Fruit fly (Drosophila melanogaster): ENCODE results near the gene brk.

DNA sequence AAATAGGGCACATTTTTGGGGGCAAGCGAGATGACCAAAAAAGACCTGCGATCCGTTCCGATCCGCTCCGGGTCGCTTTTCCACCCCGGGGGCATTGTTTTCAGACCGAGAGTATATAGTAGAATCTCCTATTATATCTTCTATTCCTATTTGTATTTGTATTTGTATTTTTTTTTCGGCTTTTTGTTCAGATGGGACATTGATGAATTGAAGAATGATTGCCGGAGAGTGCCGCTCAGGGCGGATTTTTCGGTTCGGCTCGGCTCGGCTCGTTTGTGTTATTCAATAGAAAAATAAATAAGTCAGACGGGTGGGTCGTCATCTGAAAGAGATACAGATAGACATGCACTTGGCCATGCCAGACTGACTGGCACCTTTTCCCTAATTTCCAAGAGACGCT is 14.1 kb downstream of the brk start:
- TF ChIP-seq Snoo (tag; optimal IDR thresholded peaks at IDR 0.05): no peak
- TF ChIP-seq fd96Ca (GFP tag; IDR thresholded peaks at IDR 0.05): no peak

All from whole organism, pupa.